Fruit fly (Drosophila melanogaster) whole organism, embryonic: ENCODE data around the gene sky.

Experiments
- Abd-B ChIP-seq: fragments of 200-800 bp; sonication (Bioruptor generic); optimal IDR thresholded peaks from 2 replicates; lab custom pipeline; 2018; ENCODE audit warnings: missing biosample characterization, mild to moderate bottlenecking, missing genetic modification characterization, moderate library complexity
- Bteb2 ChIP-seq: fragments of 200-800 bp; sonication (Bioruptor generic); optimal IDR thresholded peaks from 2 replicates; lab custom pipeline; 2016; ENCODE audit warnings: missing biosample characterization, missing genetic modification characterization
- CG10321 ChIP-seq: fragments of 200-800 bp; sonication (Bioruptor generic); IDR thresholded peaks from 2 replicates; pipeline ENCODE4 v1.3.6; 2022; ENCODE audit warnings: missing biosample characterization, missing genetic modification characterization
- CG10543 ChIP-seq: fragments of 200-800 bp; sonication (Bioruptor generic); optimal IDR thresholded peaks from 3 replicates; lab custom pipeline; 2017; ENCODE audit warnings: missing biosample characterization, mild to moderate bottlenecking, missing genetic modification characterization, moderate library complexity
- CG11504 ChIP-seq: fragments of 200-800 bp; sonication (Bioruptor generic); optimal IDR thresholded peaks from 3 replicates; lab custom pipeline; 2019; ENCODE audit warnings: missing biosample characterization, mild to moderate bottlenecking, missing genetic modification characterization, moderate library complexity
- CG12659 ChIP-seq: fragments of 200-800 bp; sonication (Bioruptor generic); optimal IDR thresholded peaks from 3 replicates; lab custom pipeline; 2017; ENCODE audit warnings: mild to moderate bottlenecking, missing biosample characterization, missing genetic modification reagents, missing genetic modification characterization
- CG13894 ChIP-seq: fragments of 200-800 bp; sonication (Bioruptor generic); optimal IDR thresholded peaks from 3 replicates; lab custom pipeline; 2018; ENCODE audit warnings: missing biosample characterization, mild to moderate bottlenecking, missing genetic modification characterization, moderate library complexity
- CG15073 ChIP-seq: fragments of 200-800 bp; sonication (Bioruptor generic); optimal IDR thresholded peaks from 2 replicates; lab custom pipeline; 2016; ENCODE audit warnings: missing biosample characterization, missing genetic modification characterization
- CG1529 ChIP-seq: fragments of 200-800 bp; sonication (Bioruptor generic); optimal IDR thresholded peaks from 3 replicates; lab custom pipeline; 2018; ENCODE audit warnings: missing biosample characterization, missing genetic modification characterization
- CG1603 ChIP-seq: fragments of 200-800 bp; sonication (Bioruptor generic); optimal IDR thresholded peaks from 2 replicates; lab custom pipeline; 2019; ENCODE audit warnings: missing biosample characterization, mild to moderate bottlenecking, missing genetic modification characterization, moderate library complexity
- CG17912 ChIP-seq: fragments of 200-800 bp; sonication (Bioruptor generic); optimal IDR thresholded peaks from 2 replicates; lab custom pipeline; 2018; ENCODE audit warnings: missing biosample characterization, mild to moderate bottlenecking, missing genetic modification characterization
- CG1792 ChIP-seq: fragments of 200-800 bp; sonication (Bioruptor generic); optimal IDR thresholded peaks from 2 replicates; lab custom pipeline; 2016; ENCODE audit warnings: missing biosample characterization, missing genetic modification characterization
- CG18764 ChIP-seq: fragments of 200-800 bp; sonication (Bioruptor generic); optimal IDR thresholded peaks from 3 replicates; lab custom pipeline; 2016; ENCODE audit warnings: missing biosample characterization, missing genetic modification characterization
- CG31365 ChIP-seq: fragments of 200-800 bp; sonication (Bioruptor generic); optimal IDR thresholded peaks from 2 replicates; lab custom pipeline; 2018; ENCODE audit warnings: missing biosample characterization, mild to moderate bottlenecking, missing genetic modification characterization
- CG31441 ChIP-seq: fragments of 200-800 bp; sonication (Bioruptor generic); IDR thresholded peaks from 2 replicates; pipeline ENCODE4 v1.3.6; 2022; ENCODE audit warnings: missing biosample characterization, missing genetic modification characterization
- CG3163 ChIP-seq: fragments of 200-800 bp; sonication (Bioruptor generic); optimal IDR thresholded peaks from 3 replicates; lab custom pipeline; 2016; ENCODE audit warnings: missing biosample characterization, missing genetic modification characterization
- CG5180 ChIP-seq: fragments of 200-800 bp; sonication (Bioruptor generic); optimal IDR thresholded peaks from 3 replicates; lab custom pipeline; 2017; ENCODE audit warnings: missing biosample characterization, missing genetic modification characterization, mild to moderate bottlenecking, moderate library complexity, missing genetic modification reagents
- CG6254 ChIP-seq: fragments of 200-800 bp; sonication (Bioruptor generic); optimal IDR thresholded peaks from 3 replicates; lab custom pipeline; 2017; ENCODE audit warnings: mild to moderate bottlenecking, missing biosample characterization, missing genetic modification reagents, missing genetic modification characterization
- CG8290 ChIP-seq, 3 experiments: fragments of 200-800 bp; sonication (Bioruptor generic); optimal IDR thresholded peaks; 2 replicates each; lab custom pipeline; 2016 to 2019; ENCODE audit warnings: missing biosample characterization in 3 of 3, missing genetic modification characterization in 3 of 3, mild to moderate bottlenecking in 2 of 3, moderate library complexity in 1 of 3
- CG9797 ChIP-seq: fragments of 200-800 bp; sonication (Bioruptor generic); optimal IDR thresholded peaks from 3 replicates; lab custom pipeline; 2018; ENCODE audit warnings: missing biosample characterization, mild to moderate bottlenecking, missing genetic modification characterization
- CG9817 ChIP-seq: fragments of 200-800 bp; sonication (Bioruptor generic); optimal IDR thresholded peaks from 2 replicates; lab custom pipeline; 2018; ENCODE audit warnings: missing biosample characterization, mild to moderate bottlenecking, missing genetic modification characterization, moderate library complexity
- CG9876 ChIP-seq: fragments of 200-800 bp; sonication (Bioruptor generic); optimal IDR thresholded peaks from 2 replicates; lab custom pipeline; 2016; ENCODE audit warnings: missing biosample characterization, missing genetic modification characterization
- CTCF ChIP-seq: fragments of 200-800 bp; sonication (Bioruptor generic); optimal IDR thresholded peaks from 2 replicates; lab custom pipeline; 2017; ENCODE audit warnings: missing biosample characterization, mild to moderate bottlenecking, missing genetic modification characterization, moderate library complexity
- D19B ChIP-seq: fragments of 200-800 bp; sonication (Bioruptor generic); optimal IDR thresholded peaks from 2 replicates; lab custom pipeline; 2017; ENCODE audit warnings: missing biosample characterization, mild to moderate bottlenecking, missing genetic modification characterization
- Dip3 ChIP-seq: fragments of 200-800 bp; sonication (Bioruptor generic); optimal IDR thresholded peaks from 3 replicates; lab custom pipeline; 2016; ENCODE audit warnings: missing biosample characterization, missing genetic modification characterization
- Gsc ChIP-seq: fragments of 200-800 bp; sonication (Bioruptor generic); IDR thresholded peaks from 2 replicates; pipeline ENCODE4 v1.3.6; 2022; ENCODE audit warnings: missing biosample characterization, missing genetic modification characterization
- Gug ChIP-seq: fragments of 200-800 bp; sonication (Bioruptor generic); IDR thresholded peaks from 4 replicates; pipeline ENCODE4 v1.3.6; 2022; ENCODE audit warnings: missing biosample characterization, missing genetic modification characterization
- H15 ChIP-seq: fragments of 200-800 bp; sonication (Bioruptor generic); IDR thresholded peaks from 3 replicates; pipeline ENCODE4 v1.3.6; 2022; ENCODE audit warnings: missing biosample characterization, missing genetic modification characterization
- Hr39 ChIP-seq: fragments of >200 bp; optimal IDR thresholded peaks from 2 replicates; lab custom pipeline; 2017
- MBD-R2 ChIP-seq: fragments of 200-800 bp; sonication (Bioruptor generic); IDR thresholded peaks from 2 replicates; pipeline ENCODE4 v1.3.6; 2022; ENCODE audit warnings: missing biosample characterization, missing genetic modification characterization
- Mad ChIP-seq: fragments of 200-800 bp; sonication (Bioruptor generic); optimal IDR thresholded peaks from 2 replicates; lab custom pipeline; 2016; ENCODE audit warnings: missing biosample characterization, missing genetic modification characterization
- NC2α ChIP-seq: fragments of 200-800 bp; sonication (Bioruptor generic); optimal IDR thresholded peaks from 2 replicates; lab custom pipeline; 2016; ENCODE audit warnings: missing biosample characterization, missing genetic modification characterization
- Ravus ChIP-seq: fragments of 200-800 bp; sonication (Bioruptor generic); IDR thresholded peaks from 2 replicates; pipeline ENCODE4 v1.3.6; 2022; ENCODE audit warnings: missing biosample characterization, missing genetic modification characterization
- Tbp ChIP-seq: fragments of >200 bp; optimal IDR thresholded peaks from 2 replicates; lab custom pipeline; 2018; ENCODE audit warnings: missing biosample characterization, missing genetic modification characterization
- YL-1 ChIP-seq: fragments of 200-800 bp; sonication (Bioruptor generic); optimal IDR thresholded peaks from 3 replicates; lab custom pipeline; 2017; ENCODE audit warnings: missing biosample characterization, mild to moderate bottlenecking, missing genetic modification characterization
- ato ChIP-seq: fragments of 200-800 bp; sonication (Bioruptor generic); IDR thresholded peaks from 2 replicates; pipeline ENCODE4 v1.3.6; 2022; ENCODE audit warnings: missing biosample characterization, missing genetic modification characterization; ENCODE audit not compliant: partially characterized antibody
- cad ChIP-seq: fragments of >200 bp; optimal IDR thresholded peaks from 2 replicates; lab custom pipeline; 2017; ENCODE audit warnings: missing biosample characterization, missing genetic modification characterization
- ci ChIP-seq: fragments of 200-800 bp; sonication (Bioruptor generic); IDR thresholded peaks from 3 replicates; pipeline ENCODE4 v1.3.6; 2022; ENCODE audit warnings: missing biosample characterization, missing genetic modification characterization
- croc ChIP-seq: fragments of 200-800 bp; sonication (Bioruptor generic); conservative IDR thresholded peaks from 3 replicates; pipeline ENCODE4 v1.3.6; 2022; ENCODE audit warnings: missing biosample characterization, missing genetic modification characterization
- dmrt11E ChIP-seq: fragments of 200-800 bp; sonication (Bioruptor generic); optimal IDR thresholded peaks from 3 replicates; lab custom pipeline; 2018; ENCODE audit warnings: missing biosample characterization, mild to moderate bottlenecking, missing genetic modification characterization, moderate library complexity
- hb ChIP-seq: fragments of 200-800 bp; sonication (Bioruptor generic); IDR thresholded peaks from 3 replicates; pipeline ENCODE4 v1.3.6; 2022; ENCODE audit warnings: missing biosample characterization, missing genetic modification characterization; ENCODE audit not compliant: partially characterized antibody
- jing ChIP-seq: fragments of 200-800 bp; sonication (Bioruptor generic); optimal IDR thresholded peaks from 2 replicates; lab custom pipeline; 2018; ENCODE audit warnings: missing biosample characterization, mild to moderate bottlenecking, missing genetic modification characterization
- luna ChIP-seq: fragments of 200-800 bp; sonication (Bioruptor generic); optimal IDR thresholded peaks from 2 replicates; lab custom pipeline; 2016; ENCODE audit warnings: missing biosample characterization, missing genetic modification characterization
- onecut ChIP-seq: fragments of 200-800 bp; sonication (Bioruptor generic); IDR thresholded peaks from 2 replicates; pipeline ENCODE4 v1.3.6; 2022; ENCODE audit warnings: missing biosample characterization, missing genetic modification characterization
- peb ChIP-seq: fragments of 200-800 bp; sonication (Bioruptor generic); IDR thresholded peaks from 2 replicates; pipeline ENCODE4 v1.3.6; 2022; ENCODE audit warnings: missing biosample characterization, missing genetic modification characterization
- prd ChIP-seq, 3 experiments: fragments of >200 bp in 2 of 3; fragments of 200-800 bp in 1 of 3; sonication (Bioruptor generic) in 1 of 3; optimal IDR thresholded peaks in 2 of 3; IDR thresholded peaks in 1 of 3; 2 replicates in 2 of 3; 3 replicates in 1 of 3; pipeline versions ENCODE4 v1.3.6 to Lab custom; 2017 to 2022; ENCODE audit warnings: missing biosample characterization in 1 of 3, missing genetic modification characterization in 1 of 3
- seq ChIP-seq: fragments of 200-800 bp; sonication (Bioruptor generic); IDR thresholded peaks from 2 replicates; pipeline ENCODE4 v1.3.6; 2022; ENCODE audit warnings: missing biosample characterization, missing genetic modification characterization
- shn ChIP-seq: fragments of 200-800 bp; sonication (Bioruptor generic); optimal IDR thresholded peaks from 3 replicates; lab custom pipeline; 2016; ENCODE audit warnings: missing biosample characterization, missing genetic modification characterization
- slp2 ChIP-seq: fragments of 200-800 bp; sonication (Bioruptor generic); optimal IDR thresholded peaks from 2 replicates; lab custom pipeline; 2016; ENCODE audit warnings: missing biosample characterization, missing genetic modification characterization
- vnd ChIP-seq: fragments of 200-800 bp; sonication (Bioruptor generic); IDR thresholded peaks from 3 replicates; pipeline ENCODE4 v1.3.6; 2022; ENCODE audit warnings: missing biosample characterization, missing genetic modification characterization; ENCODE audit not compliant: partially characterized antibody

The sky gene

DNA sequence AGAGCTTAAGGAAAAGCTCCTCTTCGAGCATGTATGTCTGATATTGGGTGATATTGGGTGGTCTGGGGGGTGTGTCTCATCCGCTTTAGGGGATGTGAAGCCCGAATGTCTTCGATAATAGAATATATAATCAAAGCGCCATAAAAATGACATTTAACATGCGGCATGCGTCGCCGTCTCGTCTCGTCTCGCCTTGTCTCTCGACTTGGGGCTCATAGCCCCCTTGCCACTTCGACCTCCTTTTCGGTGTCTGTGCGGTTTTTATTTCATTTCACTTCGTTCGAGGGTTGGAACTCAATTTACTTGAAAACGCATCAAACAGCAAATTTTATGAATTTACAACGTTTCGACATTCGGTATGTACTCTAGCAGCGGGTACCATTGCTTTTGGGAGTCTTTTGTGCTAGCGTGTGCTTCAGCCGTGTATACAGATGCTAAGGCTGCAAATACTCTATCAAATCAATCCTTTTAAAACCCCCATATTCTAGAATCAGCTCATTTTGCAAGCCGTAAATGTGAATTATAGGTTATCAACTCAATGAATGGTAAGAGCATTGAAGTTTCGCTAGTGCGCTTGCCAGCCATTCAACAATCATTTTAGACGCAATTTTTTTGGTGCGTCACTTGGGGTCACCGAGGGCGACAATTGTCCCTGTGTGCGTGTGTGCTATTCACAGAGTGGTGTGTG lies 31.8 kb upstream of the sky start (continued):
- TF ChIP-seq CG10321 (GFP tag; lab: Robert Waterston, UW): no peak
- no peak for TF ChIP-seq CG3163
- TF ChIP-seq CG15073 (GFP tag; lab: Kevin White, UChicago): no peak
- no peak; the same call in 1 of the 2 replicates for TF ChIP-seq MBD-R2 (GFP tag; lab: Robert Waterston, UW)
- no peak for TF ChIP-seq CG18764
- TF ChIP-seq CG9876 (GFP tag; lab: Kevin White, UChicago): no peak
- TF ChIP-seq Gsc (GFP tag; lab: Robert Waterston, UW): no peak
- peak; percentile 30 for TF ChIP-seq slp2 (GFP tag; lab: Kevin White, UChicago)
- TF ChIP-seq D19B (GFP tag; lab: Kevin White, UChicago): no peak
- no peak for TF ChIP-seq CG13894 (tag; lab: Kevin White, UChicago)
- peak; percentile 75 for TF ChIP-seq CG11504 (tag; lab: Kevin White, UChicago)
- no peak for TF ChIP-seq CG31441 (GFP tag; lab: Robert Waterston, UW)
- TF ChIP-seq vnd (GFP tag; lab: Robert Waterston, UW): no peak
- TF ChIP-seq CG17912: no peak
- TF ChIP-seq CG1603 (tag; lab: Kevin White, UChicago): peak; percentile 61
- TF ChIP-seq CG1529 (GFP tag; lab: Kevin White, UChicago): peak; percentile 6
- TF ChIP-seq ato (GFP tag; lab: Robert Waterston, UW): no peak
- no peak for TF ChIP-seq YL-1 (GFP tag; lab: Kevin White, UChicago)
- TF ChIP-seq CG12659 (GFP tag; lab: Kevin White, UChicago): peak; percentile 0
- no peak for TF ChIP-seq Hr39
- TF ChIP-seq hb (GFP tag; lab: Robert Waterston, UW): no peak
- TF ChIP-seq onecut (GFP tag; lab: Robert Waterston, UW): peak; percentile 48; the same call in 1 of the 2 replicates
- TF ChIP-seq CG31365 (tag; lab: Kevin White, UChicago): no peak
- no peak for TF ChIP-seq CTCF
- no peak for TF ChIP-seq cad (GFP tag; lab: Kevin White, UChicago)
- TF ChIP-seq jing (GFP tag; lab: Kevin White, UChicago): peak; percentile 51
- TF ChIP-seq CG1792 (GFP tag; lab: Kevin White, UChicago): peak; percentile 31
- no peak for TF ChIP-seq CG5180
- no peak for TF ChIP-seq Ravus (GFP tag; lab: Robert Waterston, UW)
- TF ChIP-seq CG10543 (GFP tag; lab: Kevin White, UChicago): no peak
- TF ChIP-seq Bteb2: peak; percentile 8
- no peak for TF ChIP-seq dmrt11E (tag; lab: Kevin White, UChicago)
- no peak for TF ChIP-seq H15
- peak; percentile 22 for TF ChIP-seq Dip3
- no peak for TF ChIP-seq prd (optimal IDR thresholded peaks at IDR 0.05; lab: Kevin White, UChicago)
- peak; percentile 53; the same call in 1 of the 3 replicates for TF ChIP-seq prd (GFP tag; IDR thresholded peaks at IDR 0.05; lab: Robert Waterston, UW)
- TF ChIP-seq CG9817: peak; percentile 39
- TF ChIP-seq luna (GFP tag; lab: Kevin White, UChicago): no peak
- no peak for TF ChIP-seq Tbp (GFP tag; lab: Kevin White, UChicago)
- TF ChIP-seq croc (GFP tag; lab: Robert Waterston, UW): peak; percentile 51; the same call in 2 of the 3 replicates
- no peak for TF ChIP-seq CG6254
- TF ChIP-seq seq: no peak
- TF ChIP-seq ci (GFP tag; lab: Robert Waterston, UW): peak; percentile 67; the same call in 2 of the 3 replicates
- TF ChIP-seq Mad (GFP tag; lab: Kevin White, UChicago): peak; percentile 15
- no peak for TF ChIP-seq Gug
- no peak for TF ChIP-seq CG9797 (GFP tag; lab: Kevin White, UChicago)
- TF ChIP-seq peb (GFP tag; lab: Robert Waterston, UW): peak; percentile 45; the same call in 1 of the 2 replicates
- no peak for TF ChIP-seq CG8290 (GFP tag; optimal IDR thresholded peaks at IDR 0.05; lab: Kevin White, UChicago)
- TF ChIP-seq CG8290 (tag; optimal IDR thresholded peaks at IDR 0.05; lab: Kevin White, UChicago): peak in 1 of 2 experiments; percentile 56
- TF ChIP-seq shn (GFP tag; lab: Kevin White, UChicago): peak; percentile 8
- peak; percentile 15 for TF ChIP-seq NC2α (GFP tag; lab: Kevin White, UChicago)
- peak; percentile 74 for TF ChIP-seq Abd-B
